ENCODE assay signal across 6 worm cellular contexts in the genomic region with DNA sequence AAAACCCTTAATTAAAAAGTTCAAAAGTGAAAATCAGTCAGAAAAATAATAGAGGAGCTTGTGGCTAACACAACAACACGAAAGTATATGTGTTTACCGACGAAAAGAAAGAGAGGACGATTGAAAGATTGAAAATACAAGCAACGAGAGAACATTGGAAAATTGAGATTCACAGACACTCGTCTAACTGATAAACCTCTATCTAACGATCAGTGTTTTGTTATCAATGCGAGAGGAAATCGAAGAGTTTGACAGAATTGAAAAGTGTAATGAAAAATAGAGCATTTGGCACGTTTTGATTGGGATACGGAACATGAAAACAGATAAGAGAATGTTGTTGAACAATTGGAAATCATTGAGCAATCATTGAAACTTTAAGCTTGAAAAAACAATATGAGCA.
TF ChIP-seq lines count a peak whose summit lies in the region.

No protein-coding gene starts in this region.

TF ChIP-seq in whole organism, L1 larva, 84 proteins besides CTCF, POLR2A, EP300 and RAD21 (continues in another document):
- TF ChIP-seq elt-3 (tag; optimal IDR thresholded peaks at IDR 0.05; lab: Kevin White, UChicago) (peak in 4 of 6 experiments; percentile 4 to 71 (median 39)), dpl-1 (GFP tag; optimal IDR thresholded peaks at IDR 0.05; lab: Kevin White, UChicago) (no peak), nhr-20 (tag; optimal IDR thresholded peaks at IDR 0.05; lab: Kevin White, UChicago) (peak; percentile 29), C16A3.4 (tag; optimal IDR thresholded peaks at IDR 0.05; lab: Kevin White, UChicago) (no peak), unc-30 (tag; optimal IDR thresholded peaks at IDR 0.05; lab: Kevin White, UChicago) (no peak), mef-2 (tag; optimal IDR thresholded peaks at IDR 0.05; lab: Kevin White, UChicago) (no peak), nhr-71 (tag; optimal IDR thresholded peaks at IDR 0.05; lab: Kevin White, UChicago) (peak; percentile 55), ama-1 (optimal IDR thresholded peaks at IDR 0.05; lab: Kevin White, UChicago) (no peak), nhr-77 (tag; optimal IDR thresholded peaks at IDR 0.05; lab: Kevin White, UChicago) (no peak), mab-9 (GFP tag; IDR thresholded peaks at IDR 0.05; lab: Robert Waterston, UW) (no peak), aha-1 (tag; optimal IDR thresholded peaks at IDR 0.05; lab: Kevin White, UChicago) (no peak), lin-14 (GFP tag; optimal IDR thresholded peaks at IDR 0.05; lab: Kevin White, UChicago) (peak; percentile 82), pqm-1 (tag; optimal IDR thresholded peaks at IDR 0.05; lab: Kevin White, UChicago) (peak; percentile 35), elt-2 (tag; optimal IDR thresholded peaks at IDR 0.05; lab: Kevin White, UChicago) (peak; percentile 97), nhr-47 (tag; optimal IDR thresholded peaks at IDR 0.05; lab: Kevin White, UChicago) (no peak)

TF ChIP-seq in whole organism, L2 larva, 48 proteins besides CTCF, POLR2A, EP300 and RAD21 (continues in another document):
- TF ChIP-seq gmeb-1 (tag; optimal IDR thresholded peaks at IDR 0.05; lab: Kevin White, UChicago) (no peak), sem-4 (tag; optimal IDR thresholded peaks at IDR 0.05; lab: Kevin White, UChicago) (no peak), unc-55 (GFP tag; optimal IDR thresholded peaks at IDR 0.05; lab: Kevin White, UChicago) (no peak), nhr-12 (tag; optimal IDR thresholded peaks at IDR 0.05; lab: Kevin White, UChicago) (no peak), elt-1 (tag; optimal IDR thresholded peaks at IDR 0.05; lab: Kevin White, UChicago) (no peak), lsy-2 (tag; optimal IDR thresholded peaks at IDR 0.05; lab: Kevin White, UChicago) (peak in 1 of 2 experiments; percentile 61), nhr-129 (tag; optimal IDR thresholded peaks at IDR 0.05; lab: Kevin White, UChicago) (peak; percentile 72), sma-9 (GFP tag; optimal IDR thresholded peaks at IDR 0.05; lab: Kevin White, UChicago) (peak; percentile 65), sma-9 (tag; optimal IDR thresholded peaks at IDR 0.05; lab: Kevin White, UChicago) (no peak), fos-1 (tag; optimal IDR thresholded peaks at IDR 0.05; lab: Kevin White, UChicago) (peak; percentile 95), C34F6.9 (tag; optimal IDR thresholded peaks at IDR 0.05; lab: Kevin White, UChicago) (peak; percentile 46), crh-2 (tag; optimal IDR thresholded peaks at IDR 0.05; lab: Kevin White, UChicago) (peak; percentile 76), ztf-1 (GFP tag; conservative IDR thresholded peaks at IDR 0.05; lab: Robert Waterston, UW) (no peak), F13H6.1 (tag; optimal IDR thresholded peaks at IDR 0.05; lab: Kevin White, UChicago) (peak; percentile 65), nhr-23 (tag; optimal IDR thresholded peaks at IDR 0.05; lab: Kevin White, UChicago) (no peak)

TF ChIP-seq in whole organism, L3 larva, 47 proteins besides CTCF, POLR2A, EP300 and RAD21:
- peak; percentile 100 for TF ChIP-seq elt-2 (tag; optimal IDR thresholded peaks at IDR 0.05; lab: Kevin White, UChicago)
- TF ChIP-seq jun-1 (tag; optimal IDR thresholded peaks at IDR 0.05; lab: Kevin White, UChicago) = peak; percentile 70
- no peak for TF ChIP-seq ceh-28 (tag; optimal IDR thresholded peaks at IDR 0.05; lab: Kevin White, UChicago)
- no peak for TF ChIP-seq fos-1 (tag; optimal IDR thresholded peaks at IDR 0.05; lab: Kevin White, UChicago)
- no peak for TF ChIP-seq nhr-23 (tag; optimal IDR thresholded peaks at IDR 0.05; lab: Kevin White, UChicago)
- no peak for TF ChIP-seq R02D3.7 (tag; optimal IDR thresholded peaks at IDR 0.05; lab: Kevin White, UChicago)
- no peak for TF ChIP-seq ceh-9 (tag; optimal IDR thresholded peaks at IDR 0.05; lab: Kevin White, UChicago)
- TF ChIP-seq pqm-1 (tag; optimal IDR thresholded peaks at IDR 0.05; lab: Kevin White, UChicago) = peak; percentile 98
- peak in 1 of 3 experiments; percentile 37 for TF ChIP-seq elt-3 (tag; optimal IDR thresholded peaks at IDR 0.05; lab: Kevin White, UChicago)
- peak; percentile 42 for TF ChIP-seq nfya-1 (tag; optimal IDR thresholded peaks at IDR 0.05; lab: Kevin White, UChicago; ENCODE audit: insufficient read depth)
- TF ChIP-seq snpc-4 (tag; optimal IDR thresholded peaks at IDR 0.05; lab: Kevin White, UChicago) = no peak
- peak; percentile 59 for TF ChIP-seq pha-4 (tag; optimal IDR thresholded peaks at IDR 0.05; lab: Kevin White, UChicago)
- peak; percentile 44 for TF ChIP-seq egl-5 (tag; optimal IDR thresholded peaks at IDR 0.05; lab: Kevin White, UChicago)
- no peak for TF ChIP-seq aly-2 (tag; optimal IDR thresholded peaks at IDR 0.05; lab: Kevin White, UChicago)
- peak; percentile 23 for TF ChIP-seq skn-1 (tag; optimal IDR thresholded peaks at IDR 0.05; lab: Kevin White, UChicago)
TF ChIP-seq in whole organism, L3 larva: peak in this region for 8.

TF ChIP-seq in whole organism, L4 larva, 104 proteins besides CTCF, POLR2A, EP300 and RAD21 (continues in another document):
- TF ChIP-seq ctbp-1 (GFP tag; IDR thresholded peaks at IDR 0.05; lab: Robert Waterston, UW) = no peak
- peak; percentile 66 to 95 for TF ChIP-seq daf-16 (GFP tag; optimal IDR thresholded peaks at IDR 0.05; lab: Kevin White, UChicago)
- TF ChIP-seq daf-16 (tag; optimal IDR thresholded peaks at IDR 0.05; lab: Kevin White, UChicago) = peak; percentile 99
- TF ChIP-seq T26A8.4 (GFP tag; IDR thresholded peaks at IDR 0.05; lab: Robert Waterston, UW) = no peak
- no peak for TF ChIP-seq daf-12 (tag; optimal IDR thresholded peaks at IDR 0.05; lab: Kevin White, UChicago)
- peak; percentile 0 for TF ChIP-seq dpl-1 (GFP tag; optimal IDR thresholded peaks at IDR 0.05; lab: Kevin White, UChicago)
- TF ChIP-seq spr-1 (tag; optimal IDR thresholded peaks at IDR 0.05; lab: Kevin White, UChicago) = peak; percentile 34
- TF ChIP-seq nhr-11 (tag; optimal IDR thresholded peaks at IDR 0.05; lab: Kevin White, UChicago) = peak; percentile 62
- TF ChIP-seq hif-1 (tag; optimal IDR thresholded peaks at IDR 0.05; lab: Kevin White, UChicago) = peak; percentile 58 to 96
- TF ChIP-seq pha-4 (GFP tag; IDR thresholded peaks at IDR 0.05; lab: Robert Waterston, UW) = no peak
- TF ChIP-seq pha-4 (tag; optimal IDR thresholded peaks at IDR 0.05; lab: Kevin White, UChicago) = no peak
- peak; percentile 44 for TF ChIP-seq mxl-3 (GFP tag; optimal IDR thresholded peaks at IDR 0.05; lab: Kevin White, UChicago)
- peak; percentile 86 for TF ChIP-seq tra-1 (GFP tag; IDR thresholded peaks at IDR 0.05; lab: Robert Waterston, UW)
- peak in 1 of 2 experiments; percentile 47 for TF ChIP-seq mdl-1 (tag; optimal IDR thresholded peaks at IDR 0.05; lab: Kevin White, UChicago)
- TF ChIP-seq php-3 (GFP tag; IDR thresholded peaks at IDR 0.05; lab: Robert Waterston, UW) = peak; percentile 50; the same call in 1 of the 2 replicates
- peak; percentile 89 for TF ChIP-seq dmd-6 (GFP tag; IDR thresholded peaks at IDR 0.05; lab: Robert Waterston, UW)

TF ChIP-seq in whole organism, late embryonic, 69 proteins besides CTCF, POLR2A, EP300 and RAD21:
- no peak for TF ChIP-seq lin-11 (tag; optimal IDR thresholded peaks at IDR 0.05; lab: Kevin White, UChicago)
- peak; percentile 93 for TF ChIP-seq elt-2 (tag; optimal IDR thresholded peaks at IDR 0.05; lab: Kevin White, UChicago)
- no peak for TF ChIP-seq pha-4 (tag; optimal IDR thresholded peaks at IDR 0.05; lab: Kevin White, UChicago)
- no peak for TF ChIP-seq dve-1 (tag; optimal IDR thresholded peaks at IDR 0.05; lab: Kevin White, UChicago)
- no peak for TF ChIP-seq madf-2 (tag; optimal IDR thresholded peaks at IDR 0.05; lab: Kevin White, UChicago)
- TF ChIP-seq ztf-16 (tag; optimal IDR thresholded peaks at IDR 0.05; lab: Kevin White, UChicago) = no peak
- TF ChIP-seq eyg-1 (tag; optimal IDR thresholded peaks at IDR 0.05; lab: Kevin White, UChicago) = no peak

TF ChIP-seq in whole organism, young adult, 124 proteins besides CTCF, POLR2A, EP300 and RAD21 (continues in another document):
- TF ChIP-seq F57A8.1 (GFP tag; optimal IDR thresholded peaks at IDR 0.05; lab: Kevin White, UChicago) (no peak), F39B2.1 (GFP tag; IDR thresholded peaks at IDR 0.05; lab: Robert Waterston, UW) (no peak), F10E7.11 (tag; optimal IDR thresholded peaks at IDR 0.05; lab: Kevin White, UChicago) (no peak), T07F8.4 (tag; optimal IDR thresholded peaks at IDR 0.05; lab: Kevin White, UChicago) (no peak), ets-4 (GFP tag; optimal IDR thresholded peaks at IDR 0.05; lab: Kevin White, UChicago) (peak; percentile 50), zim-3 (tag; optimal IDR thresholded peaks at IDR 0.05; lab: Kevin White, UChicago) (no peak), F37B4.10 (GFP tag; IDR thresholded peaks at IDR 0.05; lab: Robert Waterston, UW) (no peak), C06A6.2 (GFP tag; conservative IDR thresholded peaks at IDR 0.05; lab: Robert Waterston, UW) (no peak), hlh-12 (tag; optimal IDR thresholded peaks at IDR 0.05; lab: Kevin White, UChicago) (no peak), Y95B8A.8 (GFP tag; IDR thresholded peaks at IDR 0.05; lab: Robert Waterston, UW) (no peak), nhr-80 (tag; optimal IDR thresholded peaks at IDR 0.05; lab: Kevin White, UChicago) (peak; percentile 94), attf-5 (GFP tag; optimal IDR thresholded peaks at IDR 0.05; lab: Kevin White, UChicago) (peak; percentile 17), lin-40 (tag; optimal IDR thresholded peaks at IDR 0.05; lab: Kevin White, UChicago) (peak; percentile 27), F57C9.4 (tag; optimal IDR thresholded peaks at IDR 0.05; lab: Kevin White, UChicago) (no peak), hrde-1 (tag; optimal IDR thresholded peaks at IDR 0.05; lab: Kevin White, UChicago; ENCODE audit: borderline replicate concordance) (no peak), F33H1.4 (GFP tag; IDR thresholded peaks at IDR 0.05; lab: Robert Waterston, UW) (no peak), pha-4 (tag; optimal IDR thresholded peaks at IDR 0.05; lab: Kevin White, UChicago) (peak; percentile 40), lin-35 (GFP tag; optimal IDR thresholded peaks at IDR 0.05; lab: Kevin White, UChicago) (no peak), tbp1 (GFP tag; optimal IDR thresholded peaks at IDR 0.05; lab: Kevin White, UChicago) (peak; percentile 19), T26A5.8 (tag; optimal IDR thresholded peaks at IDR 0.05; lab: Kevin White, UChicago) (no peak), snpc-4 (GFP tag; optimal IDR thresholded peaks at IDR 0.05; lab: Kevin White, UChicago) (no peak), snpc-4 (tag; optimal IDR thresholded peaks at IDR 0.05; lab: Kevin White, UChicago) (no peak), fkh-3 (tag; optimal IDR thresholded peaks at IDR 0.05; lab: Kevin White, UChicago) (no peak), D2030.7 (GFP tag; IDR thresholded peaks at IDR 0.05; lab: Robert Waterston, UW) (no peak), B0261.1 (tag; optimal IDR thresholded peaks at IDR 0.05; lab: Kevin White, UChicago) (no peak), unc-130 (GFP tag; optimal IDR thresholded peaks at IDR 0.05; lab: Kevin White, UChicago) (no peak), sptf-2 (GFP tag; optimal IDR thresholded peaks at IDR 0.05; lab: Kevin White, UChicago) (no peak), F55B11.4 (tag; optimal IDR thresholded peaks at IDR 0.05; lab: Kevin White, UChicago; ENCODE audit: borderline replicate concordance, insufficient read depth) (no peak), let-607 (tag; optimal IDR thresholded peaks at IDR 0.05; lab: Kevin White, UChicago) (peak in 1 of 2 experiments; percentile 54)
